Fruit fly (Drosophila melanogaster) whole organism, embryonic: ENCODE results near the gene CG15145.

ENCODE experiments used
- Adf1 ChIP-seq: fragments of 200-800 bp; sonication (Bioruptor generic); IDR thresholded peaks from 2 replicates; pipeline ENCODE4 v1.3.6; 2022; ENCODE audit warnings: missing biosample characterization, missing genetic modification characterization
- BEAF-32 ChIP-seq: fragments of 200-800 bp; sonication (Bioruptor generic); optimal IDR thresholded peaks from 3 replicates; lab custom pipeline; 2017; ENCODE audit warnings: missing biosample characterization, missing genetic modification characterization, mild to moderate bottlenecking, moderate library complexity, missing genetic modification reagents
- Blimp-1 ChIP-seq: fragments of 200-800 bp; sonication (Bioruptor generic); optimal IDR thresholded peaks from 3 replicates; lab custom pipeline; 2018; ENCODE audit warnings: missing biosample characterization, missing genetic modification characterization, mild to moderate bottlenecking, moderate library complexity, missing genetic modification reagents
- CG10321 ChIP-seq: fragments of 200-800 bp; sonication (Bioruptor generic); IDR thresholded peaks from 2 replicates; pipeline ENCODE4 v1.3.6; 2022; ENCODE audit warnings: missing biosample characterization, missing genetic modification characterization
- CG11723 ChIP-seq: fragments of 200-800 bp; sonication (Bioruptor generic); optimal IDR thresholded peaks from 2 replicates; lab custom pipeline; 2017; ENCODE audit warnings: missing biosample characterization, mild to moderate bottlenecking, missing genetic modification characterization
- CG12219 ChIP-seq: fragments of 200-800 bp; sonication (Bioruptor generic); optimal IDR thresholded peaks from 3 replicates; lab custom pipeline; 2018; ENCODE audit warnings: missing biosample characterization, mild to moderate bottlenecking, missing genetic modification characterization
- CG12744 ChIP-seq: fragments of 200-800 bp; sonication (Bioruptor generic); optimal IDR thresholded peaks from 2 replicates; lab custom pipeline; 2016; ENCODE audit warnings: missing biosample characterization, missing genetic modification characterization
- CG13424 ChIP-seq: fragments of 200-800 bp; sonication (Bioruptor generic); optimal IDR thresholded peaks from 2 replicates; lab custom pipeline; 2019; ENCODE audit warnings: missing biosample characterization, mild to moderate bottlenecking, missing genetic modification characterization, moderate library complexity
- CG14860 ChIP-seq: fragments of 200-800 bp; sonication (Bioruptor generic); IDR thresholded peaks from 3 replicates; pipeline ENCODE4 v1.3.6; 2022; ENCODE audit warnings: missing biosample characterization, missing genetic modification characterization; ENCODE audit not compliant: partially characterized antibody
- CG15601 ChIP-seq: fragments of 200-800 bp; sonication (Bioruptor generic); optimal IDR thresholded peaks from 3 replicates; lab custom pipeline; 2019; ENCODE audit warnings: missing biosample characterization, mild to moderate bottlenecking, missing genetic modification characterization, moderate library complexity
- CG18619 ChIP-seq: fragments of 200-800 bp; sonication (Bioruptor generic); optimal IDR thresholded peaks from 3 replicates; lab custom pipeline; 2017; ENCODE audit warnings: missing biosample characterization, mild to moderate bottlenecking, missing genetic modification characterization
- CG4328 ChIP-seq: fragments of 200-800 bp; sonication (Bioruptor generic); optimal IDR thresholded peaks from 3 replicates; lab custom pipeline; 2017; ENCODE audit warnings: missing biosample characterization, missing genetic modification reagents, missing genetic modification characterization
- CG43689 ChIP-seq: fragments of 200-800 bp; sonication (Bioruptor generic); IDR thresholded peaks from 2 replicates; pipeline ENCODE4 v1.3.6; 2022; ENCODE audit warnings: missing biosample characterization, missing genetic modification characterization
- CG6689 ChIP-seq: fragments of 200-800 bp; sonication (Bioruptor generic); IDR thresholded peaks from 2 replicates; pipeline ENCODE4 v1.3.6; 2022; ENCODE audit warnings: missing biosample characterization, missing genetic modification characterization
- CG6765 ChIP-seq: fragments of 200-800 bp; sonication (Bioruptor generic); optimal IDR thresholded peaks from 3 replicates; lab custom pipeline; 2017; ENCODE audit warnings: missing biosample characterization, mild to moderate bottlenecking, missing genetic modification characterization
- CG7745 ChIP-seq: fragments of 200-800 bp; sonication (Bioruptor generic); optimal IDR thresholded peaks from 2 replicates; lab custom pipeline; 2018; ENCODE audit warnings: missing biosample characterization, mild to moderate bottlenecking, missing genetic modification characterization, moderate library complexity
- Dbx ChIP-seq: fragments of 200-800 bp; sonication (Bioruptor generic); IDR thresholded peaks from 3 replicates; pipeline ENCODE4 v1.3.6; 2022; ENCODE audit warnings: missing biosample characterization, missing genetic modification characterization
- Elba2 ChIP-seq: fragments of 200-800 bp; sonication (Bioruptor generic); optimal IDR thresholded peaks from 3 replicates; lab custom pipeline; 2016; ENCODE audit warnings: missing biosample characterization, missing genetic modification characterization
- Hr51 ChIP-seq, 2 experiments: fragments of 200-800 bp; sonication (Bioruptor generic); optimal IDR thresholded peaks; 2 replicates in 1 of 2; 3 replicates in 1 of 2; lab custom pipeline; 2016 to 2018; ENCODE audit warnings: missing biosample characterization in 2 of 2, missing genetic modification characterization in 2 of 2, mild to moderate bottlenecking in 1 of 2, moderate library complexity in 1 of 2
- Hr78 ChIP-seq, 2 experiments: fragments of 200-800 bp in 1 of 2; fragments of >200 bp in 1 of 2; sonication (Bioruptor generic) in 1 of 2; optimal IDR thresholded peaks; 2 replicates each; lab custom pipeline; 2017 to 2019; ENCODE audit warnings: missing biosample characterization in 2 of 2, missing genetic modification characterization in 2 of 2, mild to moderate bottlenecking in 1 of 2, moderate library complexity in 1 of 2
- NFAT ChIP-seq: fragments of 200-800 bp; sonication (Bioruptor generic); IDR thresholded peaks from 2 replicates; pipeline ENCODE4 v1.3.6; 2022; ENCODE audit warnings: missing biosample characterization, missing genetic modification characterization
- NK7.1 ChIP-seq: fragments of 200-800 bp; sonication (Bioruptor generic); optimal IDR thresholded peaks from 3 replicates; lab custom pipeline; 2016; ENCODE audit warnings: missing biosample characterization, missing genetic modification characterization
- Oli ChIP-seq: fragments of 200-800 bp; sonication (Bioruptor generic); optimal IDR thresholded peaks from 2 replicates; lab custom pipeline; 2018; ENCODE audit warnings: missing biosample characterization, mild to moderate bottlenecking, missing genetic modification characterization, moderate library complexity
- Rx ChIP-seq: fragments of 200-800 bp; sonication (Bioruptor generic); IDR thresholded peaks from 2 replicates; pipeline ENCODE4 v1.3.6; 2022; ENCODE audit warnings: missing biosample characterization, missing genetic modification characterization
- Six4 ChIP-seq: fragments of 200-800 bp; sonication (Bioruptor generic); optimal IDR thresholded peaks from 2 replicates; lab custom pipeline; 2016; ENCODE audit warnings: missing biosample characterization, missing genetic modification characterization
- bab2 ChIP-seq: fragments of 200-800 bp; sonication (Bioruptor generic); optimal IDR thresholded peaks from 2 replicates; lab custom pipeline; 2016; ENCODE audit warnings: missing biosample characterization, missing genetic modification characterization
- bbx ChIP-seq: fragments of 200-800 bp; sonication (Bioruptor generic); IDR thresholded peaks from 2 replicates; pipeline ENCODE4 v1.3.6; 2022; ENCODE audit warnings: missing biosample characterization, missing genetic modification characterization; ENCODE audit not compliant: partially characterized antibody
- cg ChIP-seq: fragments of 200-800 bp; sonication (Bioruptor generic); optimal IDR thresholded peaks from 3 replicates; lab custom pipeline; 2019; ENCODE audit warnings: missing biosample characterization, mild to moderate bottlenecking, missing genetic modification characterization, moderate library complexity
- crc ChIP-seq: fragments of 200-800 bp; sonication (Bioruptor generic); optimal IDR thresholded peaks from 2 replicates; lab custom pipeline; 2016; ENCODE audit warnings: missing biosample characterization, missing genetic modification characterization
- danr ChIP-seq: fragments of 200-800 bp; sonication (Bioruptor generic); IDR thresholded peaks from 2 replicates; pipeline ENCODE4 v1.3.6; 2022; ENCODE audit warnings: missing biosample characterization, missing genetic modification characterization
- dysf ChIP-seq: fragments of 200-800 bp; sonication (Bioruptor generic); IDR thresholded peaks from 3 replicates; pipeline ENCODE4 v1.3.6; 2022; ENCODE audit warnings: missing biosample characterization, missing genetic modification characterization
- ewg ChIP-seq: fragments of 200-800 bp; sonication (Bioruptor generic); optimal IDR thresholded peaks from 3 replicates; lab custom pipeline; 2017; ENCODE audit warnings: mild to moderate bottlenecking, missing biosample characterization, missing genetic modification reagents, missing genetic modification characterization
- grn ChIP-seq: fragments of 200-800 bp; sonication (Bioruptor generic); optimal IDR thresholded peaks from 3 replicates; lab custom pipeline; 2017; ENCODE audit warnings: missing biosample characterization, missing genetic modification characterization
- hth ChIP-seq: fragments of >200 bp; optimal IDR thresholded peaks from 2 replicates; lab custom pipeline; 2017; ENCODE audit warnings: inconsistent platforms
- ind ChIP-seq: fragments of 200-800 bp; sonication (Bioruptor generic); optimal IDR thresholded peaks from 3 replicates; lab custom pipeline; 2016; ENCODE audit warnings: missing biosample characterization, missing genetic modification characterization
- mam ChIP-seq: fragments of 200-800 bp; sonication (Bioruptor generic); optimal IDR thresholded peaks from 3 replicates; lab custom pipeline; 2016; ENCODE audit warnings: missing biosample characterization, missing genetic modification characterization
- nom ChIP-seq: fragments of 200-800 bp; sonication (Bioruptor generic); optimal IDR thresholded peaks from 2 replicates; lab custom pipeline; 2017; ENCODE audit warnings: missing biosample characterization, missing genetic modification characterization, mild to moderate bottlenecking, moderate library complexity, missing genetic modification reagents
- oc ChIP-seq: fragments of 200-800 bp; sonication (Bioruptor generic); optimal IDR thresholded peaks from 2 replicates; lab custom pipeline; 2018; ENCODE audit warnings: missing biosample characterization, mild to moderate bottlenecking, missing genetic modification characterization, moderate library complexity
- pfk ChIP-seq: fragments of 200-800 bp; sonication (Bioruptor generic); optimal IDR thresholded peaks from 2 replicates; lab custom pipeline; 2018; ENCODE audit warnings: missing biosample characterization, mild to moderate bottlenecking, missing genetic modification characterization, moderate library complexity
- pum ChIP-seq: fragments of 200-800 bp; sonication (Bioruptor generic); optimal IDR thresholded peaks from 2 replicates; lab custom pipeline; 2016; ENCODE audit warnings: missing biosample characterization, missing genetic modification characterization
- ranshi ChIP-seq: fragments of 200-800 bp; sonication (Bioruptor generic); IDR thresholded peaks from 2 replicates; pipeline ENCODE4 v1.3.6; 2022; ENCODE audit warnings: missing biosample characterization, missing genetic modification characterization
- run ChIP-seq: fragments of 200-800 bp; sonication (Bioruptor generic); optimal IDR thresholded peaks from 3 replicates; lab custom pipeline; 2018; ENCODE audit warnings: missing biosample characterization, mild to moderate bottlenecking, missing genetic modification characterization
- sd ChIP-seq: fragments of 200-800 bp; sonication (Bioruptor generic); optimal IDR thresholded peaks from 3 replicates; lab custom pipeline; 2018; ENCODE audit warnings: missing biosample characterization, mild to moderate bottlenecking, missing genetic modification characterization, moderate library complexity
- shn ChIP-seq: fragments of 200-800 bp; sonication (Bioruptor generic); optimal IDR thresholded peaks from 3 replicates; lab custom pipeline; 2016; ENCODE audit warnings: missing biosample characterization, missing genetic modification characterization
- sima ChIP-seq: fragments of 200-800 bp; sonication (Bioruptor generic); optimal IDR thresholded peaks from 2 replicates; lab custom pipeline; 2016; ENCODE audit warnings: missing biosample characterization, missing genetic modification characterization
- sisA ChIP-seq: fragments of 200-800 bp; sonication (Bioruptor generic); IDR thresholded peaks from 2 replicates; pipeline ENCODE4 v1.3.6; 2022; ENCODE audit warnings: missing biosample characterization, missing genetic modification characterization
- slbo ChIP-seq: fragments of 200-800 bp; sonication (Bioruptor generic); IDR thresholded peaks from 2 replicates; pipeline ENCODE4 v1.3.6; 2022; ENCODE audit warnings: missing biosample characterization, missing genetic modification characterization
- ssp ChIP-seq: fragments of 200-800 bp; sonication (Bioruptor generic); IDR thresholded peaks from 2 replicates; pipeline ENCODE4 v1.3.6; 2022; ENCODE audit warnings: missing biosample characterization, missing genetic modification characterization
- trh ChIP-seq: fragments of 200-800 bp; sonication (Bioruptor generic); optimal IDR thresholded peaks from 2 replicates; lab custom pipeline; 2016; ENCODE audit warnings: missing biosample characterization, missing genetic modification characterization
- tup ChIP-seq: fragments of 200-800 bp; sonication (Bioruptor generic); optimal IDR thresholded peaks from 2 replicates; lab custom pipeline; 2016; ENCODE audit warnings: missing biosample characterization, mild to moderate bottlenecking, missing genetic modification characterization, moderate library complexity
- z ChIP-seq: fragments of 200-800 bp; sonication (Bioruptor generic); IDR thresholded peaks from 3 replicates; pipeline ENCODE4 v1.3.6; 2022; ENCODE audit warnings: missing biosample characterization, missing genetic modification characterization

The CG15145 gene

DNA sequence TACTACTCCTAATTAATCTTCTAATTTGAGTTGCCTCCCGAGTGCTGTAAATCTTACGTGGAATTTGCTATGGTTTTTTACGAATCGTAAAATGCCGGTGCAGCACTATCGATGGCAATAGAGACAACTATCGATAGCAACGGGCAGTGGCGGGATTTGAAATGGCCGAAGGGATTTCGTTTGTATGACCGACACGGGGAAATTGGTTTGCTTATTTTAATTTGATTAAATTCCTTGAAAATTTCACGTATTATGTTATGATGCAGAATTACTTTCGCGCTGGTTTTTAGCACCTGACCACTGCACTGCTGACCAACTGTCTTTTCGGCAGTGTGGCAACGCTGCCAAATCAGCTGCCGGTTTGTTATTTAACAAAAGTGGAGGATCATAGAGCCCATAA is 47.9 kb downstream of the CG15145 start, which contains the start of the genes GCS2beta and CG5131 (continued):
- TF ChIP-seq sima: peak; percentile 71
- peak; percentile 74 for TF ChIP-seq Adf1 (GFP tag; lab: Robert Waterston, UW)
- TF ChIP-seq CG14860 (GFP tag; lab: Robert Waterston, UW): peak; percentile 88
- TF ChIP-seq CG43689 (GFP tag; lab: Robert Waterston, UW): peak; percentile 72
- peak; percentile 96 for TF ChIP-seq dysf (GFP tag; lab: Robert Waterston, UW)
- TF ChIP-seq sisA (GFP tag; lab: Robert Waterston, UW): peak; percentile 95
- TF ChIP-seq CG4328 (GFP tag; lab: Kevin White, UChicago): peak; percentile 71
- peak; percentile 88 for TF ChIP-seq CG18619 (GFP tag; lab: Kevin White, UChicago)
- peak; percentile 86 for TF ChIP-seq danr (GFP tag; lab: Robert Waterston, UW)
- peak; percentile 97 for TF ChIP-seq shn (GFP tag; lab: Kevin White, UChicago)
- TF ChIP-seq ewg (GFP tag; lab: Kevin White, UChicago): peak; percentile 83
- TF ChIP-seq oc (tag; lab: Kevin White, UChicago): peak; percentile 74
- no peak for TF ChIP-seq cg (GFP tag; lab: Kevin White, UChicago)
- TF ChIP-seq pfk (GFP tag; lab: Kevin White, UChicago): no peak
- peak; percentile 96 for TF ChIP-seq bab2 (GFP tag; lab: Kevin White, UChicago)
- TF ChIP-seq CG11723: peak; percentile 79
- TF ChIP-seq trh (GFP tag; lab: Kevin White, UChicago): peak; percentile 86
- peak; percentile 98 for TF ChIP-seq mam
- TF ChIP-seq hth (lab: Kevin White, UChicago): no peak
- TF ChIP-seq NK7.1 (GFP tag; lab: Kevin White, UChicago): peak; percentile 84
- TF ChIP-seq slbo (GFP tag; lab: Robert Waterston, UW): peak; percentile 98
- TF ChIP-seq bbx: peak; percentile 77
- no peak for TF ChIP-seq grn (GFP tag; lab: Kevin White, UChicago)
- peak; percentile 97 for TF ChIP-seq pum (GFP tag; lab: Kevin White, UChicago)
- peak; percentile 92 for TF ChIP-seq sd (tag; lab: Kevin White, UChicago)
- TF ChIP-seq CG10321 (GFP tag; lab: Robert Waterston, UW): peak; percentile 66
- peak; percentile 90 to 95 for TF ChIP-seq Hr51 (GFP tag; optimal IDR thresholded peaks at IDR 0.05; lab: Kevin White, UChicago)
- TF ChIP-seq z (GFP tag; lab: Robert Waterston, UW): no peak
- TF ChIP-seq CG6765 (GFP tag; lab: Kevin White, UChicago): peak; percentile 73
- TF ChIP-seq Six4: peak; percentile 90
- TF ChIP-seq Rx (GFP tag; lab: Robert Waterston, UW): peak; percentile 94
- no peak for TF ChIP-seq nom (GFP tag; lab: Kevin White, UChicago)
- peak; percentile 91 for TF ChIP-seq CG13424 (tag; lab: Kevin White, UChicago)
- TF ChIP-seq NFAT (GFP tag; lab: Robert Waterston, UW): peak; percentile 95
- TF ChIP-seq CG15601: peak; percentile 71
- peak; percentile 85 for TF ChIP-seq tup (GFP tag; lab: Kevin White, UChicago)
- TF ChIP-seq BEAF-32 (GFP tag; lab: Kevin White, UChicago): peak; percentile 95
- TF ChIP-seq ssp (GFP tag; lab: Robert Waterston, UW): peak; percentile 86
- peak; percentile 52 for TF ChIP-seq run
- peak; percentile 81 for TF ChIP-seq CG12219
- peak; percentile 75 for TF ChIP-seq CG12744 (GFP tag; lab: Kevin White, UChicago)
- TF ChIP-seq Oli (tag; lab: Kevin White, UChicago): peak; percentile 85
- TF ChIP-seq CG6689 (GFP tag; lab: Robert Waterston, UW): peak; percentile 92
- TF ChIP-seq ind: peak; percentile 97
- peak in 1 of 2 experiments; percentile 21 for TF ChIP-seq Hr78 (GFP tag; optimal IDR thresholded peaks at IDR 0.05; lab: Kevin White, UChicago)
- TF ChIP-seq crc: peak; percentile 92
- TF ChIP-seq CG7745: no peak
- peak; percentile 94 for TF ChIP-seq ranshi (GFP tag; lab: Robert Waterston, UW)
- peak; percentile 78 for TF ChIP-seq Blimp-1 (GFP tag; lab: Kevin White, UChicago)
- peak; percentile 72 for TF ChIP-seq Elba2 (GFP tag; lab: Kevin White, UChicago)
- peak; percentile 95 for TF ChIP-seq Dbx (GFP tag; lab: Robert Waterston, UW)
